Fruit fly (Drosophila melanogaster) whole organism, embryonic: ENCODE data around the gene CG13126.

Source experiments
- Atf6 ChIP-seq: fragments of 200-800 bp; sonication (Bioruptor generic); IDR thresholded peaks from 2 replicates; pipeline ENCODE4 v1.3.6; 2022; ENCODE audit warnings: missing biosample characterization, missing genetic modification characterization
- B-H2 ChIP-seq: fragments of 200-800 bp; sonication (Bioruptor generic); optimal IDR thresholded peaks from 2 replicates; lab custom pipeline; 2018; ENCODE audit warnings: missing biosample characterization, mild to moderate bottlenecking, missing genetic modification characterization
- CG10462 ChIP-seq: fragments of 200-800 bp; sonication (Bioruptor generic); optimal IDR thresholded peaks from 2 replicates; lab custom pipeline; 2016; ENCODE audit warnings: missing biosample characterization, missing genetic modification characterization
- CG10543 ChIP-seq: fragments of 200-800 bp; sonication (Bioruptor generic); optimal IDR thresholded peaks from 3 replicates; lab custom pipeline; 2017; ENCODE audit warnings: missing biosample characterization, mild to moderate bottlenecking, missing genetic modification characterization, moderate library complexity
- CG11085 ChIP-seq: fragments of 200-800 bp; sonication (Bioruptor generic); IDR thresholded peaks from 2 replicates; pipeline ENCODE4 v1.3.6; 2022; ENCODE audit warnings: missing biosample characterization, missing genetic modification characterization
- CG12071 ChIP-seq: fragments of 200-800 bp; sonication (Bioruptor generic); optimal IDR thresholded peaks from 3 replicates; lab custom pipeline; 2018; ENCODE audit warnings: missing biosample characterization, mild to moderate bottlenecking, missing genetic modification characterization
- CG12942 ChIP-seq: fragments of 200-800 bp; sonication (Bioruptor generic); optimal IDR thresholded peaks from 3 replicates; lab custom pipeline; 2016; ENCODE audit warnings: missing biosample characterization, missing genetic modification characterization
- CG14014 ChIP-seq: fragments of 200-800 bp; sonication (Bioruptor generic); IDR thresholded peaks from 2 replicates; pipeline ENCODE4 v1.3.6; 2022; ENCODE audit warnings: missing biosample characterization, missing genetic modification characterization
- CG16779 ChIP-seq: fragments of 200-800 bp; sonication (Bioruptor generic); IDR thresholded peaks from 2 replicates; pipeline ENCODE4 v1.3.6; 2022; ENCODE audit warnings: missing biosample characterization, missing genetic modification characterization
- CG17802 ChIP-seq: fragments of 200-800 bp; sonication (Bioruptor generic); optimal IDR thresholded peaks from 2 replicates; lab custom pipeline; 2018; ENCODE audit warnings: missing biosample characterization, mild to moderate bottlenecking, missing genetic modification characterization, moderate library complexity
- CG18599 ChIP-seq: fragments of 200-800 bp; sonication (Bioruptor generic); optimal IDR thresholded peaks from 3 replicates; lab custom pipeline; 2017; ENCODE audit warnings: missing biosample characterization, missing genetic modification characterization, mild to moderate bottlenecking, moderate library complexity, missing genetic modification reagents
- CG2712 ChIP-seq: fragments of 200-800 bp; optimal IDR thresholded peaks from 3 replicates; lab custom pipeline; 2019; ENCODE audit warnings: missing biosample characterization, mild to moderate bottlenecking, missing genetic modification characterization, moderate library complexity
- CG31388 ChIP-seq: fragments of 200-800 bp; sonication (Bioruptor generic); optimal IDR thresholded peaks from 2 replicates; lab custom pipeline; 2016; ENCODE audit warnings: missing biosample characterization, missing genetic modification characterization
- CG3726 ChIP-seq: fragments of 200-800 bp; sonication (Bioruptor generic); IDR thresholded peaks from 3 replicates; pipeline ENCODE4, ENCODE4 v1.3.6; 2022; ENCODE audit warnings: missing biosample characterization, missing genetic modification characterization
- CG3847 ChIP-seq: fragments of 200-800 bp; sonication (Bioruptor generic); IDR thresholded peaks from 2 replicates; pipeline ENCODE4 v1.3.6; 2022; ENCODE audit warnings: missing biosample characterization, missing genetic modification characterization
- CG4424 ChIP-seq: fragments of 200-800 bp; sonication (Bioruptor generic); optimal IDR thresholded peaks from 3 replicates; lab custom pipeline; 2016; ENCODE audit warnings: missing biosample characterization, missing genetic modification characterization
- CG5180 ChIP-seq: fragments of 200-800 bp; sonication (Bioruptor generic); optimal IDR thresholded peaks from 3 replicates; lab custom pipeline; 2017; ENCODE audit warnings: missing biosample characterization, missing genetic modification characterization, mild to moderate bottlenecking, moderate library complexity, missing genetic modification reagents
- CG6791 ChIP-seq: fragments of 200-800 bp; sonication (Bioruptor generic); IDR thresholded peaks from 3 replicates; pipeline ENCODE4 v1.3.6; 2022; ENCODE audit warnings: missing biosample characterization, missing genetic modification characterization; ENCODE audit not compliant: partially characterized antibody
- CG7963 ChIP-seq: fragments of 200-800 bp; sonication (Bioruptor generic); IDR thresholded peaks from 3 replicates; pipeline ENCODE4 v1.3.6; 2022; ENCODE audit warnings: missing biosample characterization, missing genetic modification characterization; ENCODE audit not compliant: partially characterized antibody
- CG7987 ChIP-seq: fragments of 200-800 bp; sonication (Bioruptor generic); optimal IDR thresholded peaks from 2 replicates; lab custom pipeline; 2018; ENCODE audit warnings: missing biosample characterization, mild to moderate bottlenecking, missing genetic modification characterization, moderate library complexity
- CHES-1-like ChIP-seq: fragments of 200-800 bp; sonication (Bioruptor generic); optimal IDR thresholded peaks from 2 replicates; lab custom pipeline; 2016; ENCODE audit warnings: missing biosample characterization, missing genetic modification characterization
- ERR ChIP-seq: fragments of 200-800 bp; sonication (Bioruptor generic); optimal IDR thresholded peaks from 2 replicates; lab custom pipeline; 2016; ENCODE audit warnings: missing biosample characterization, missing genetic modification characterization
- Jarid2 ChIP-seq: fragments of 200-800 bp; sonication (Bioruptor generic); optimal IDR thresholded peaks from 3 replicates; lab custom pipeline; 2017; ENCODE audit warnings: mild to moderate bottlenecking, missing biosample characterization, missing genetic modification reagents, missing genetic modification characterization
- Lhr ChIP-seq: fragments of 200-800 bp; sonication (Bioruptor generic); optimal IDR thresholded peaks from 3 replicates; lab custom pipeline; 2017; ENCODE audit warnings: mild to moderate bottlenecking, missing biosample characterization, missing genetic modification reagents, missing genetic modification characterization
- Med ChIP-seq: fragments of 200-800 bp; sonication (Bioruptor generic); peaks from one replicate; lab custom pipeline; 2016; ENCODE audit warnings: missing biosample characterization, missing genetic modification characterization, mild to moderate bottlenecking, inconsistent platforms, moderate library complexity
- Neu2 ChIP-seq: fragments of 200-800 bp; sonication (Bioruptor generic); optimal IDR thresholded peaks from 3 replicates; lab custom pipeline; 2016; ENCODE audit warnings: missing biosample characterization, missing genetic modification characterization, borderline replicate concordance
- Scr ChIP-seq: fragments of 200-800 bp; sonication (Bioruptor generic); IDR thresholded peaks from 2 replicates; pipeline ENCODE4 v1.3.6; 2022; ENCODE audit warnings: missing biosample characterization, missing genetic modification characterization; ENCODE audit not compliant: partially characterized antibody
- Xrp1 ChIP-seq: fragments of 200-800 bp; sonication (Bioruptor generic); IDR thresholded peaks from 2 replicates; pipeline ENCODE4 v1.3.6; 2022; ENCODE audit warnings: missing biosample characterization, missing genetic modification characterization
- abd-A ChIP-seq: fragments of 200-800 bp; sonication (Bioruptor generic); optimal IDR thresholded peaks from 3 replicates; lab custom pipeline; 2019; ENCODE audit warnings: missing biosample characterization, mild to moderate bottlenecking, missing genetic modification characterization, moderate library complexity
- bowl ChIP-seq: fragments of 200-800 bp; sonication (Bioruptor generic); IDR thresholded peaks from 2 replicates; pipeline ENCODE4 v1.3.6; 2022; ENCODE audit warnings: missing biosample characterization, missing genetic modification characterization
- bsh ChIP-seq, 2 experiments: fragments of 200-800 bp; sonication (Bioruptor generic); optimal IDR thresholded peaks; 2 replicates each; lab custom pipeline; 2017 to 2018; ENCODE audit warnings: mild to moderate bottlenecking in 2 of 2, missing biosample characterization in 2 of 2, missing genetic modification characterization in 2 of 2, moderate library complexity in 1 of 2
- cas ChIP-seq: fragments of 200-800 bp; sonication (Bioruptor generic); IDR thresholded peaks from 2 replicates; pipeline ENCODE4 v1.3.6; 2022; ENCODE audit warnings: missing biosample characterization, missing genetic modification characterization
- crp ChIP-seq, 2 experiments: fragments of 200-800 bp; sonication (Bioruptor generic); optimal IDR thresholded peaks; 2 replicates in 1 of 2; 3 replicates in 1 of 2; lab custom pipeline; 2017; ENCODE audit warnings: missing biosample characterization in 2 of 2, missing genetic modification characterization in 2 of 2, mild to moderate bottlenecking in 1 of 2, moderate library complexity in 1 of 2
- dmrt11E ChIP-seq: fragments of 200-800 bp; sonication (Bioruptor generic); optimal IDR thresholded peaks from 3 replicates; lab custom pipeline; 2018; ENCODE audit warnings: missing biosample characterization, mild to moderate bottlenecking, missing genetic modification characterization, moderate library complexity
- emc ChIP-seq: fragments of 200-800 bp; sonication (Bioruptor generic); optimal IDR thresholded peaks from 2 replicates; lab custom pipeline; 2016; ENCODE audit warnings: missing biosample characterization, missing genetic modification characterization
- ems ChIP-seq: fragments of 200-800 bp; sonication (Bioruptor generic); optimal IDR thresholded peaks from 3 replicates; lab custom pipeline; 2016; ENCODE audit warnings: missing biosample characterization, missing genetic modification characterization
- esg ChIP-seq: fragments of 200-800 bp; sonication (Bioruptor generic); conservative IDR thresholded peaks from 2 replicates; pipeline ENCODE4 v1.3.6; 2022; ENCODE audit warnings: missing biosample characterization, missing genetic modification characterization
- eve ChIP-seq, 2 experiments: fragments of >200 bp; optimal IDR thresholded peaks; 2 replicates each; lab custom pipeline; 2017; ENCODE audit warnings: missing biosample characterization in 2 of 2, missing genetic modification characterization in 2 of 2
- gt ChIP-seq: fragments of 200-800 bp; sonication (Bioruptor generic); IDR thresholded peaks from 2 replicates; pipeline ENCODE4 v1.3.6; 2022; ENCODE audit warnings: missing biosample characterization, missing genetic modification characterization
- jigr1 ChIP-seq: fragments of 200-800 bp; sonication (Bioruptor generic); IDR thresholded peaks from 3 replicates; pipeline ENCODE4 v1.3.6; 2022; ENCODE audit warnings: missing biosample characterization, missing genetic modification characterization
- ken ChIP-seq: fragments of 200-800 bp; sonication (Bioruptor generic); IDR thresholded peaks from 3 replicates; pipeline ENCODE4 v1.3.6; 2022; ENCODE audit warnings: missing biosample characterization, missing genetic modification characterization
- oc ChIP-seq: fragments of 200-800 bp; sonication (Bioruptor generic); optimal IDR thresholded peaks from 2 replicates; lab custom pipeline; 2018; ENCODE audit warnings: missing biosample characterization, mild to moderate bottlenecking, missing genetic modification characterization, moderate library complexity
- peb ChIP-seq: fragments of 200-800 bp; sonication (Bioruptor generic); IDR thresholded peaks from 2 replicates; pipeline ENCODE4 v1.3.6; 2022; ENCODE audit warnings: missing biosample characterization, missing genetic modification characterization
- pum ChIP-seq: fragments of 200-800 bp; sonication (Bioruptor generic); optimal IDR thresholded peaks from 2 replicates; lab custom pipeline; 2016; ENCODE audit warnings: missing biosample characterization, missing genetic modification characterization
- pzg ChIP-seq: fragments of 200-800 bp; sonication (Bioruptor generic); optimal IDR thresholded peaks from 3 replicates; lab custom pipeline; 2018; ENCODE audit warnings: missing biosample characterization, mild to moderate bottlenecking, missing genetic modification characterization, moderate library complexity
- scrt ChIP-seq: fragments of 200-800 bp; sonication (Bioruptor generic); optimal IDR thresholded peaks from 2 replicates; lab custom pipeline; 2018; ENCODE audit warnings: missing biosample characterization, mild to moderate bottlenecking, missing genetic modification characterization, moderate library complexity
- shn ChIP-seq: fragments of 200-800 bp; sonication (Bioruptor generic); optimal IDR thresholded peaks from 3 replicates; lab custom pipeline; 2016; ENCODE audit warnings: missing biosample characterization, missing genetic modification characterization
- sisA ChIP-seq: fragments of 200-800 bp; sonication (Bioruptor generic); IDR thresholded peaks from 2 replicates; pipeline ENCODE4 v1.3.6; 2022; ENCODE audit warnings: missing biosample characterization, missing genetic modification characterization

The CG13126 gene

DNA sequence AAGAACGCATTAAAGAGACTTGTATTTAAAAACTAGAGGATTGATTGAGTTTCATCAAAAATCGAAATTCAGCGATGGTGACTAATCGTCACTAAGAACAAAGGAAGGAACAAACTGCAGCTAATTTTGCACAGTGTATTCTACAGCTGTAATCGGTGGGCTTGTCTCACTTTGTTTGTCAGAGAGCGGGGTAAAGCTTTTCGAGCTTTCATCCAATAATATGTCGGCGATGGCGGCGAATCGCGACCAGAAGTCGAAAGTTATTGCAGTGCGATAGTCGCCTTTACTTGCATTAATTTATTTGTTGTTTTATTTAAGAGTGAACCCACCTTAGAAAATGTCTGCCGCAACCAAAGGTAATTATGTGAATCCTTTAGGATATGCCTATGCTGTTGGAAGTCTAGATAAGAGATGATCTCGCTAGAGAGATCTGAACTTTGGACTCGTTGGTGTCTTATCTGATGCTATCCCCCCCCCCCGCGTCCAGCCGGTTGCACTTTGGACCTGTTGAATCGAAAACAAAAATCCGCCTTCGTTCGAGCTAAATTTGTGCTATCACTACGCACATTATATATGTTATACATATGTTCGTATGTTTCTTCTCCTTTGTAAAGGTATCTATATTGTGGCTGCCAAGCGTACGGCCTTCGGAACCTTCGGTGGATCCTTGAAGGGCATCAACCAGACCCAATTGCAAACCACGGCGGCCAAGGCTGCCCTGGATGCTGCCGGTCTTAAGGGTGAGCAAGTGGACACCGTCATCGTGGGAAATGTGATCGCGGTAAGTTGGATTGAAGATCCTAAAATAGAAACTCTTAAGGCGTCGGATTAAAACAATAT lies 38.8 kb downstream of the CG13126 start, which contains the start of gene yip2 (continued):
- TF ChIP-seq eve (GFP tag; optimal IDR thresholded peaks at IDR 0.05; lab: Kevin White, UChicago) (no peak), Scr (GFP tag; lab: Robert Waterston, UW) (no peak), gt (GFP tag; lab: Robert Waterston, UW) (no peak), dmrt11E (tag; lab: Kevin White, UChicago) (no peak), CG11085 (GFP tag; lab: Robert Waterston, UW) (no peak), oc (tag; lab: Kevin White, UChicago) (peak; percentile 40), CG3726 (no peak), CG18599 (peak; percentile 73), CG6791 (GFP tag; lab: Robert Waterston, UW) (no peak), emc (GFP tag; lab: Kevin White, UChicago) (no peak), abd-A (tag; lab: Kevin White, UChicago) (no peak), CG2712 (peak; percentile 50), CG10462 (peak; percentile 18), CG3847 (GFP tag; lab: Robert Waterston, UW) (peak; percentile 42; the same call in 1 of the 2 replicates), ems (peak; percentile 17), CG7987 (GFP tag; lab: Kevin White, UChicago) (peak; percentile 37), Jarid2 (peak; percentile 48), jigr1 (GFP tag; lab: Robert Waterston, UW) (no peak), CG14014 (GFP tag; lab: Robert Waterston, UW) (peak; percentile 70), sisA (GFP tag; lab: Robert Waterston, UW) (0 out of 2 replicates have a peak, but pooled peaks have one; percentile 17), Atf6 (GFP tag; lab: Robert Waterston, UW) (peak; percentile 78), bowl (GFP tag; lab: Robert Waterston, UW) (no peak; the same call in 1 of the 2 replicates), CG17802 (no peak), CG31388 (GFP tag; lab: Kevin White, UChicago) (no peak), pum (GFP tag; lab: Kevin White, UChicago) (no peak), CHES-1-like (peak; percentile 65), ERR (GFP tag; lab: Kevin White, UChicago) (no peak), Xrp1 (GFP tag; lab: Robert Waterston, UW) (peak; percentile 53; the same call in 1 of the 2 replicates), B-H2 (GFP tag; lab: Kevin White, UChicago) (peak; percentile 66), CG10543 (GFP tag; lab: Kevin White, UChicago) (peak; percentile 59), CG12071 (GFP tag; lab: Kevin White, UChicago) (peak; percentile 62), ken (no peak; the same call in 2 of the 3 replicates), crp (GFP tag; optimal IDR thresholded peaks at IDR 0.05; lab: Kevin White, UChicago) (peak in 1 of 2 experiments; percentile 84), pzg (GFP tag; lab: Kevin White, UChicago) (peak; percentile 11), esg (GFP tag; lab: Robert Waterston, UW) (no peak), CG5180 (GFP tag; lab: Kevin White, UChicago) (peak; percentile 29), peb (GFP tag; lab: Robert Waterston, UW) (no peak; the same call in 1 of the 2 replicates), Lhr (GFP tag; lab: Kevin White, UChicago) (no peak), CG4424 (GFP tag; lab: Kevin White, UChicago) (peak; percentile 33), bsh (GFP tag; optimal IDR thresholded peaks at IDR 0.05; lab: Kevin White, UChicago) (peak; percentile 58 to 100), cas (GFP tag; lab: Robert Waterston, UW) (0 out of 2 replicates have a peak, but pooled peaks have one; percentile 10), CG12942 (GFP tag; lab: Kevin White, UChicago) (peak; percentile 34), Med (GFP tag; lab: Kevin White, UChicago) (peak; percentile 94), Neu2 (GFP tag; lab: Kevin White, UChicago) (no peak), scrt (GFP tag; lab: Kevin White, UChicago) (peak; percentile 51), CG16779 (GFP tag; lab: Robert Waterston, UW) (0 out of 2 replicates have a peak, but pooled peaks have one; percentile 12), shn (GFP tag; lab: Kevin White, UChicago) (peak; percentile 60), CG7963 (no peak)
